Worm (Caenorhabditis elegans) whole organism, dauer: ENCODE data around the gene bpl-1.

Experiments
- unc-62 ChIP-seq: sonication (generic microtip); optimal IDR thresholded peaks from 2 replicates; lab custom pipeline; 2017; ENCODE audit warnings: missing biosample characterization, missing genetic modification reagents, missing genetic modification characterization

The bpl-1 gene

ce11 chrII:6273916-6274315, at the start of gene bpl-1:
TSS of gene bpl-1 (plus strand) at chrII:6274216.
- TF ChIP-seq unc-62 (GFP tag; lab: Kevin White, UChicago), result no peak

ce11 chrII:6226995-6227394, 47.0 kb upstream of the bpl-1 start, which contains the start of gene srsy-2:
TSS of gene srsy-2 (minus strand) at chrII:6227095.
- no peak for TF ChIP-seq unc-62 (GFP tag; lab: Kevin White, UChicago)

- TF ChIP-seq unc-62 (GFP tag; lab: Kevin White, UChicago), result no peak
Measured at ce11 chrII:6230116-6230515, 43.9 kb upstream of the bpl-1 start.

ce11 chrII:6235432-6236092, 38.5 kb upstream of the bpl-1 start, which contains the start of gene T24H7.9:
TSS of gene T24H7.9 (minus strand) at chrII:6235505.
- no peak for TF ChIP-seq unc-62 (GFP tag; lab: Kevin White, UChicago)

- no peak for TF ChIP-seq unc-62 (GFP tag; lab: Kevin White, UChicago)
Measured at ce11 chrII:6236093-6236945, 37.7 kb upstream of the bpl-1 start.

- no peak for TF ChIP-seq unc-62 (GFP tag; lab: Kevin White, UChicago)
Measured at ce11 chrII:6241758-6242157, 32.3 kb upstream of the bpl-1 start, which contains the start of gene T24H7.8. TSS of gene T24H7.8 (plus strand) at chrII:6242058.

ce11 chrII:6244171-6244570, 29.8 kb upstream of the bpl-1 start, which contains the start of gene tat-4:
TSS of gene tat-4 (minus strand) at chrII:6244287.
- TF ChIP-seq unc-62 (GFP tag; lab: Kevin White, UChicago), result no peak

- TF ChIP-seq unc-62 (GFP tag; lab: Kevin White, UChicago), result no peak
Measured at ce11 chrII:6245199-6245702, 28.8 kb upstream of the bpl-1 start, which contains the start of gene blos-4. TSS of gene blos-4 (plus strand) at chrII:6245249.

- TF ChIP-seq unc-62 (GFP tag; lab: Kevin White, UChicago), result no peak
Measured at ce11 chrII:6246054-6246453, 28.0 kb upstream of the bpl-1 start, which contains the start of gene lelo-1. TSS of gene lelo-1 (plus strand) at chrII:6246354.

ce11 chrII:6247011-6247410, 27.0 kb upstream of the bpl-1 start, which contains the start of gene T24H7.2:
TSS of gene T24H7.2 (plus strand) at chrII:6247311.
- no peak for TF ChIP-seq unc-62 (GFP tag; lab: Kevin White, UChicago)

ce11 chrII:6248029-6248428, 26.0 kb upstream of the bpl-1 start:
- no peak for TF ChIP-seq unc-62 (GFP tag; lab: Kevin White, UChicago)

ce11 chrII:6248503-6248902, 25.5 kb upstream of the bpl-1 start:
- TF ChIP-seq unc-62 (GFP tag; lab: Kevin White, UChicago), result no peak

- no peak for TF ChIP-seq unc-62 (GFP tag; lab: Kevin White, UChicago)
Measured at ce11 chrII:6250782-6251461, 23.1 kb upstream of the bpl-1 start, which contains the start of gene phb-2. TSS of gene phb-2 (plus strand) at chrII:6251411.

ce11 chrII:6252707-6253106, 21.3 kb upstream of the bpl-1 start:
- TF ChIP-seq unc-62 (GFP tag; lab: Kevin White, UChicago), result no peak

- no peak for TF ChIP-seq unc-62 (GFP tag; lab: Kevin White, UChicago)
Measured at ce11 chrII:6256024-6256423, 18.0 kb upstream of the bpl-1 start, which contains the start of gene F13H8.5. TSS of gene F13H8.5 (minus strand) at chrII:6256124.
